Fruit fly (Drosophila melanogaster): ENCODE data around the gene ppk31.
A peak's percentile ranks its signal among the peaks of the same experiment; 100 is the strongest.

The ppk31 gene

dm6 chr3R:27128723-27129122 lies 34.2 kb upstream of the ppk31 start:
- TF ChIP-seq Taf1 (GFP tag; IDR thresholded peaks at IDR 0.05) (no peak), amos (GFP tag; IDR thresholded peaks at IDR 0.05; ENCODE audit: partially characterized antibody) (no peak), CG5245 (GFP tag; optimal IDR thresholded peaks at IDR 0.05) (no peak), CG31224 (GFP tag; IDR thresholded peaks at IDR 0.05) (no peak), CG6683 (GFP tag; optimal IDR thresholded peaks at IDR 0.05) (no peak), Dad (GFP tag; optimal IDR thresholded peaks at IDR 0.05) (no peak), CG14667 (GFP tag; IDR thresholded peaks at IDR 0.05) (no peak)

DNA sequence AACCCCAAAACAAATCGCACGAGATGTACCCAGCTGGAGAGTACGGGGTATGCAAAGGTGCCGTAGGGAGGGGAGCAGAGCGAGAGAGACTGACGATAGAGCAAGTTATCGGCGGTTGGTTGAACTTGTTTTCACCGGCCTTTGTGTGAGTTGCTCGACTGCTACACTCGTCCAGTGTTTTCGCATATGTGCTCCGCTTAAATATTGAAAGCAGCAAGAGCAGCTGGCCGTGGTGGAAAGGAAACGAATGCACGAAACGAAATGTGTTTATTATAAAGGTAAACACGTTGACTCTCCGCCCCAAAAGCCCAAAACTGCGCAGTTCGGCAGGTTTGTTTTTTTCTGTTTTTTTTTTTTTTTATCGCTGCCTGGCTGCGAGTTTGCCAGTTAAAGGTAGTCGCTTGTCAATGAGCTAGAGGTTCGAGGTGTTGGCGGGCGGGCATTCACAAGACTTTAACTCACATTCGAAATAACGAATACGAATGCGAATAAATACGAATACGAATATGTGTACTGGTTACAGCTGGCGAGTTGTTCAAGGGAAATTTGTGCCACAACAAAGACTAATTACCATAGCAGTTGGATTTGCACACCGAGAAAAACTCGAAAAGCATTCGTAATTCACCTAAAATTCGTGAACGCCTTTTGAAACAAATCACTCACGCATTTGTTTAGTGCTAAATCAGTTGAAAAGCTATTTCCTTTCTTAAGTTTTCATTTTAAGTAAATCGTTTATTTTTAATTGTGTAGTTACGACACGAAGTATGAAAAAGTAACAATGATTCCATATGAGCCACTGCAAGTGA lies 33.1 kb upstream of the ppk31 start:
- peak; percentile 4 for TF ChIP-seq kay (GFP tag; optimal IDR thresholded peaks at IDR 0.05)
- no peak for TF ChIP-seq CG10565 (GFP tag; optimal IDR thresholded peaks at IDR 0.05)
- no peak for TF ChIP-seq CG12236 (GFP tag; optimal IDR thresholded peaks at IDR 0.05)
- TF ChIP-seq CG8924 (tag; optimal IDR thresholded peaks at IDR 0.05) = no peak
- TF ChIP-seq CG11247 (GFP tag; IDR thresholded peaks at IDR 0.05) = no peak
- no peak for TF ChIP-seq CG8281 (tag; optimal IDR thresholded peaks at IDR 0.05)
- no peak for TF ChIP-seq bowl (GFP tag; IDR thresholded peaks at IDR 0.05)
- peak; percentile 33; the same call in 1 of the 2 replicates for TF ChIP-seq vvl (GFP tag; IDR thresholded peaks at IDR 0.05)
- peak; percentile 57 for TF ChIP-seq Adf1 (GFP tag; IDR thresholded peaks at IDR 0.05)
- TF ChIP-seq CG10147 (GFP tag; optimal IDR thresholded peaks at IDR 0.05) = no peak
- TF ChIP-seq CG13424 (tag; optimal IDR thresholded peaks at IDR 0.05) = no peak
- TF ChIP-seq CG18764 (GFP tag; optimal IDR thresholded peaks at IDR 0.05) = no peak
- TF ChIP-seq Dp (GFP tag; optimal IDR thresholded peaks at IDR 0.05) = no peak
- no peak for TF ChIP-seq zf30C (GFP tag; optimal IDR thresholded peaks at IDR 0.05)
- 0 out of 2 replicates have a peak, but pooled peaks have one; percentile 22 for TF ChIP-seq HLH3B (GFP tag; IDR thresholded peaks at IDR 0.05)
- TF ChIP-seq seq (GFP tag; IDR thresholded peaks at IDR 0.05) = no peak; the same call in 1 of the 2 replicates
- TF ChIP-seq CG4328 (GFP tag; optimal IDR thresholded peaks at IDR 0.05) = no peak
- TF ChIP-seq Ets97D (GFP tag; optimal IDR thresholded peaks at IDR 0.05) = no peak
- no peak for TF ChIP-seq cato (GFP tag; optimal IDR thresholded peaks at IDR 0.05; ENCODE audit: borderline replicate concordance)
- no peak for TF ChIP-seq CG8478 (optimal IDR thresholded peaks at IDR 0.05)
- peak; percentile 6 for TF ChIP-seq Hsf (GFP tag; optimal IDR thresholded peaks at IDR 0.05)
- no peak for TF ChIP-seq ash1 (GFP tag; optimal IDR thresholded peaks at IDR 0.05)
- TF ChIP-seq zen (tag; optimal IDR thresholded peaks at IDR 0.05) = no peak
- TF ChIP-seq CG9437 (GFP tag; optimal IDR thresholded peaks at IDR 0.05) = no peak
- TF ChIP-seq CG7839 (tag; optimal IDR thresholded peaks at IDR 0.05) = no peak
- no peak for TF ChIP-seq CG7271 (tag; optimal IDR thresholded peaks at IDR 0.05)
- no peak; the same call in 2 of the 3 replicates for TF ChIP-seq zfh1 (GFP tag; IDR thresholded peaks at IDR 0.05)
- TF ChIP-seq MESR4 (GFP tag; optimal IDR thresholded peaks at IDR 0.05) = no peak
- TF ChIP-seq CG18619 (GFP tag; optimal IDR thresholded peaks at IDR 0.05) = no peak
- TF ChIP-seq CG18476 (GFP tag; optimal IDR thresholded peaks at IDR 0.05) = no peak
- no peak for TF ChIP-seq CG6683 (GFP tag; optimal IDR thresholded peaks at IDR 0.05)
- TF ChIP-seq CG1602 (GFP tag; optimal IDR thresholded peaks at IDR 0.05) = no peak
- TF ChIP-seq peb (GFP tag; IDR thresholded peaks at IDR 0.05) = no peak
- no peak for TF ChIP-seq CG12299 (tag; optimal IDR thresholded peaks at IDR 0.05)
- TF ChIP-seq CG16813 (GFP tag; IDR thresholded peaks at IDR 0.05; ENCODE audit: partially characterized antibody) = no peak
- no peak for TF ChIP-seq CG14710 (tag; optimal IDR thresholded peaks at IDR 0.05)
- TF ChIP-seq Pdp1 (GFP tag; optimal IDR thresholded peaks at IDR 0.05) = peak in 1 of 2 experiments; percentile 54
- no peak for TF ChIP-seq hbn (GFP tag; IDR thresholded peaks at IDR 0.05; ENCODE audit: partially characterized antibody)
- TF ChIP-seq Dip3 (GFP tag; optimal IDR thresholded peaks at IDR 0.05) = peak; percentile 27
- TF ChIP-seq CG4820 (GFP tag; optimal IDR thresholded peaks at IDR 0.05) = no peak
- TF ChIP-seq ham (GFP tag; IDR thresholded peaks at IDR 0.05) = no peak
- TF ChIP-seq HLHmδ (GFP tag; optimal IDR thresholded peaks at IDR 0.05) = no peak
